Fruit fly (Drosophila melanogaster): ENCODE data around the gene CG13738.

dm6 chr3L:14005627-14006287 lies 32.5 kb upstream of the CG13738 start:
- no peak for TF ChIP-seq CG11294 (GFP tag; IDR thresholded peaks at IDR 0.05)
- no peak for TF ChIP-seq CG31627 (GFP tag; optimal IDR thresholded peaks at IDR 0.05)
- no peak for TF ChIP-seq CG15336 (GFP tag; IDR thresholded peaks at IDR 0.05)
- no peak for TF ChIP-seq Gug (GFP tag; IDR thresholded peaks at IDR 0.05)
- no peak for TF ChIP-seq ss (GFP tag; optimal IDR thresholded peaks at IDR 0.05)
- TF ChIP-seq svp (GFP tag), result no peak
- no peak for TF ChIP-seq CG8632 (GFP tag; optimal IDR thresholded peaks at IDR 0.05)
- no peak for TF ChIP-seq Blimp-1 (GFP tag; optimal IDR thresholded peaks at IDR 0.05)
- TF ChIP-seq fd59A (GFP tag; optimal IDR thresholded peaks at IDR 0.05), result no peak

Measured in whole organism, prepupa.